Fruit fly (Drosophila melanogaster) whole organism, pupa: ENCODE results near the gene Cyp318a1.

Source experiments
- CG10348 ChIP-seq: fragments of 200-800 bp; sonication (Bioruptor generic); IDR thresholded peaks from 2 replicates; pipeline ENCODE4 v1.3.6; 2022; ENCODE audit warnings: missing biosample characterization, missing genetic modification characterization
- CG32121 ChIP-seq: fragments of 200-800 bp; sonication (Bioruptor generic); IDR thresholded peaks from 2 replicates; pipeline ENCODE4 v1.3.6; 2022; ENCODE audit warnings: missing biosample characterization, missing genetic modification characterization
- CG8301 ChIP-seq: fragments of 200-800 bp; sonication (Bioruptor generic); optimal IDR thresholded peaks from 2 replicates; lab custom pipeline; 2018; ENCODE audit warnings: missing biosample characterization, mild to moderate bottlenecking, missing genetic modification characterization
- CG9948 ChIP-seq: fragments of 200-800 bp; sonication (Bioruptor generic); optimal IDR thresholded peaks from 2 replicates; lab custom pipeline; 2018; ENCODE audit warnings: missing biosample characterization, mild to moderate bottlenecking, missing genetic modification characterization, moderate library complexity

DNA sequence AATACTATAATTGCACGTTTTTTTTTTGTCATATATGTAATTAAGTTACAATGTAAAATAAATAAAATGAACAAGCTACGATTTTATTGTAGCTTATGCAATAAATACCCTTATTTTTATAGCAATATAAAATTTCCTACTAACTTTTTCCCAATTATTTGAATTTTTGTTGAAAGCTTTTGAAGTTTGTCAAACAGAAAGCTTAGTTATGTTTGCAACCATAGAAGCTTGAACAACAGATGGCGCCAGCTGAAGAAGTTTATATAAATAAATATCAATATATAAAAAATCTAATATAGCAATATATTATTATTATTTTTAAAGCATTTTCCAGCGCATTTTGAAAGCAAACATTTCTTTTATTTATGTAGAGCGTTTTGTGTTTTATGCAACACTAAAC lies 2.8 kb downstream of the Cyp318a1 start:
- TF ChIP-seq CG8301 (tag; lab: Kevin White, UChicago), result no peak
- TF ChIP-seq CG9948 (tag; lab: Kevin White, UChicago), result no peak
- no peak for TF ChIP-seq CG10348
- no peak for TF ChIP-seq CG32121 (GFP tag; lab: Robert Waterston, UW)
